Fruit fly (Drosophila melanogaster): ENCODE data around the gene CG10237.

Gene CG10237

dm6 chr2L:19397617-19398316, 44.8 kb downstream of the CG10237 start (continued):
- TF ChIP-seq CG17186 (GFP tag; optimal IDR thresholded peaks at IDR 0.05) (no peak), E2f2 (GFP tag; IDR thresholded peaks at IDR 0.05) (no peak), Six4 (GFP tag; optimal IDR thresholded peaks at IDR 0.05) (no peak), oc (tag; optimal IDR thresholded peaks at IDR 0.05) (no peak), CG3065 (GFP tag; optimal IDR thresholded peaks at IDR 0.05) (no peak), CG31224 (GFP tag; IDR thresholded peaks at IDR 0.05) (no peak), Atf3 (GFP tag; optimal IDR thresholded peaks at IDR 0.05) (no peak), exex (tag; optimal IDR thresholded peaks at IDR 0.05) (no peak), HLH3B (GFP tag; IDR thresholded peaks at IDR 0.05) (no peak), ato (GFP tag; IDR thresholded peaks at IDR 0.05; ENCODE audit: partially characterized antibody) (no peak), bab2 (GFP tag; optimal IDR thresholded peaks at IDR 0.05) (no peak), CG7928 (GFP tag; optimal IDR thresholded peaks at IDR 0.05) (no peak), CG14667 (GFP tag; IDR thresholded peaks at IDR 0.05) (no peak), Sin3A (optimal IDR thresholded peaks at IDR 0.05) (no peak), pan (optimal IDR thresholded peaks at IDR 0.05) (no peak), pan (GFP tag; optimal IDR thresholded peaks at IDR 0.05 in 1 of 2, IDR thresholded peaks at IDR 0.05 in 1 of 2) (peak in 1 of 2 experiments; percentile 30), CG7987 (GFP tag; optimal IDR thresholded peaks at IDR 0.05) (no peak), Xrp1 (GFP tag; IDR thresholded peaks at IDR 0.05) (no peak), Dip2 (GFP tag; IDR thresholded peaks at IDR 0.05) (no peak), Scr (GFP tag; IDR thresholded peaks at IDR 0.05; ENCODE audit: partially characterized antibody) (no peak), CG9215 (GFP tag; IDR thresholded peaks at IDR 0.05) (no peak), H15 (GFP tag; IDR thresholded peaks at IDR 0.05) (no peak), Hmx (GFP tag; optimal IDR thresholded peaks at IDR 0.05) (peak; percentile 26), hbn (GFP tag; IDR thresholded peaks at IDR 0.05; ENCODE audit: partially characterized antibody) (no peak), eve (GFP tag; optimal IDR thresholded peaks at IDR 0.05) (peak in 1 of 2 experiments; percentile 79), NK7.1 (GFP tag; optimal IDR thresholded peaks at IDR 0.05) (no peak), D (optimal IDR thresholded peaks at IDR 0.05) (no peak), D (GFP tag; optimal IDR thresholded peaks at IDR 0.05) (no peak), CG30403 (GFP tag; optimal IDR thresholded peaks at IDR 0.05) (peak; percentile 37), CG4424 (GFP tag; optimal IDR thresholded peaks at IDR 0.05) (no peak), yki (optimal IDR thresholded peaks at IDR 0.05) (peak; percentile 53), CG6175 (GFP tag; IDR thresholded peaks at IDR 0.05) (no peak), tin (GFP tag; optimal IDR thresholded peaks at IDR 0.05) (no peak), Sry-β (GFP tag; optimal IDR thresholded peaks at IDR 0.05) (no peak), kni (GFP tag; optimal IDR thresholded peaks at IDR 0.05) (no peak), usp (GFP tag; optimal IDR thresholded peaks at IDR 0.05) (no peak), dimm (GFP tag; IDR thresholded peaks at IDR 0.05) (no peak), Hr51 (GFP tag; optimal IDR thresholded peaks at IDR 0.05) (peak in 1 of 2 experiments; percentile 33), CG2678 (tag; optimal IDR thresholded peaks at IDR 0.05) (peak; percentile 64), CG2875 (GFP tag; optimal IDR thresholded peaks at IDR 0.05) (no peak), ATbp (GFP tag; optimal IDR thresholded peaks at IDR 0.05) (peak; percentile 20), B-H2 (GFP tag; optimal IDR thresholded peaks at IDR 0.05) (no peak), Vsx1 (GFP tag; optimal IDR thresholded peaks at IDR 0.05) (no peak), so (GFP tag; IDR thresholded peaks at IDR 0.05) (no peak), Dbx (GFP tag; IDR thresholded peaks at IDR 0.05) (no peak), z (GFP tag; IDR thresholded peaks at IDR 0.05) (no peak), dati (GFP tag; IDR thresholded peaks at IDR 0.05) (no peak), gsb (GFP tag; IDR thresholded peaks at IDR 0.05) (no peak), fu2 (GFP tag; optimal IDR thresholded peaks at IDR 0.05) (peak; percentile 16), knrl (GFP tag; IDR thresholded peaks at IDR 0.05; ENCODE audit: partially characterized antibody) (no peak), dan (GFP tag; IDR thresholded peaks at IDR 0.05) (no peak), CG3163 (GFP tag; optimal IDR thresholded peaks at IDR 0.05) (no peak)
